Worm (Caenorhabditis elegans) whole organism, late embryonic: ENCODE data around the gene ger-1.
A peak's percentile ranks its signal among the peaks of the same experiment; 100 is the strongest.

ENCODE experiments used
- C38D4.7 ChIP-seq: fragments of 200-800 bp; sonication (Bioruptor generic); optimal IDR thresholded peaks from 2 replicates; lab custom pipeline; 2018; ENCODE audit warnings: mild to moderate bottlenecking, missing genetic modification characterization, moderate library complexity, missing compliant biosample characterization
- F13H6.1 ChIP-seq: sonication (generic microtip); optimal IDR thresholded peaks from 2 replicates; lab custom pipeline; 2016; ENCODE audit warnings: missing genetic modification characterization, missing compliant biosample characterization
- K02D7.2 ChIP-seq: sonication (generic microtip); optimal IDR thresholded peaks from 2 replicates; lab custom pipeline; 2017; ENCODE audit warnings: mild to moderate bottlenecking, missing genetic modification characterization, missing compliant biosample characterization
- T23F11.4 ChIP-seq: fragments of 200-800 bp; sonication (Bioruptor generic); optimal IDR thresholded peaks from 2 replicates; lab custom pipeline; 2018; ENCODE audit warnings: mild to moderate bottlenecking, missing genetic modification characterization, missing compliant biosample characterization
- Y22D7AL.16 ChIP-seq: sonication (generic microtip); optimal IDR thresholded peaks from 2 replicates; lab custom pipeline; 2016; ENCODE audit warnings: missing genetic modification characterization, missing compliant biosample characterization
- ahr-1 ChIP-seq: sonication (generic microtip); optimal IDR thresholded peaks from 2 replicates; lab custom pipeline; 2016; ENCODE audit warnings: missing genetic modification characterization, missing compliant biosample characterization
- ama-1 ChIP-seq: fragments of 150-350 bp; optimal IDR thresholded peaks from 2 replicates; lab custom pipeline; 2014
- ceh-14 ChIP-seq: sonication (generic microtip); optimal IDR thresholded peaks from 2 replicates; lab custom pipeline; 2016; ENCODE audit warnings: missing genotype, missing genetic modification characterization, missing compliant biosample characterization
- ceh-18 ChIP-seq: sonication (generic microtip); optimal IDR thresholded peaks from 2 replicates; lab custom pipeline; 2016; ENCODE audit warnings: missing genetic modification characterization, missing compliant biosample characterization
- ceh-19 ChIP-seq: fragments of 200-800 bp; sonication (Bioruptor generic); optimal IDR thresholded peaks from 2 replicates; lab custom pipeline; 2018; ENCODE audit warnings: mild to moderate bottlenecking, missing genetic modification characterization, missing compliant biosample characterization
- ceh-2 ChIP-seq: sonication (generic microtip); optimal IDR thresholded peaks from 2 replicates; lab custom pipeline; 2016; ENCODE audit warnings: missing genotype, missing genetic modification characterization, missing compliant biosample characterization
- ceh-24 ChIP-seq: sonication (generic microtip); optimal IDR thresholded peaks from 2 replicates; lab custom pipeline; 2016; ENCODE audit warnings: mild to moderate bottlenecking, missing genetic modification characterization, missing compliant biosample characterization
- ceh-30 ChIP-seq: fragments of 150-350 bp; optimal IDR thresholded peaks from 2 replicates; lab custom pipeline; 2014; ENCODE audit warnings: missing biosample characterization, missing genetic modification characterization
- ceh-31 ChIP-seq: sonication (generic microtip); optimal IDR thresholded peaks from 2 replicates; lab custom pipeline; 2016; ENCODE audit warnings: missing genetic modification characterization, missing compliant biosample characterization
- ceh-34 ChIP-seq: sonication (generic microtip); optimal IDR thresholded peaks from 2 replicates; lab custom pipeline; 2016; ENCODE audit warnings: mild to moderate bottlenecking, missing genetic modification characterization, missing compliant biosample characterization
- ceh-6 ChIP-seq: fragments of 200-800 bp; sonication (Bioruptor generic); optimal IDR thresholded peaks from 2 replicates; lab custom pipeline; 2018; ENCODE audit warnings: mild to moderate bottlenecking, missing genetic modification characterization, missing compliant biosample characterization
- ceh-9 ChIP-seq: sonication (generic microtip); optimal IDR thresholded peaks from 2 replicates; lab custom pipeline; 2016; ENCODE audit warnings: mild to moderate bottlenecking, missing genetic modification characterization, inconsistent platforms, missing compliant biosample characterization
- dmd-4 ChIP-seq: sonication (generic microtip); optimal IDR thresholded peaks from 2 replicates; lab custom pipeline; 2016; ENCODE audit warnings: borderline replicate concordance, missing genetic modification characterization, missing compliant biosample characterization
- elt-2 ChIP-seq: sonication (generic microtip); optimal IDR thresholded peaks from 2 replicates; lab custom pipeline; 2016; ENCODE audit warnings: missing genetic modification reagents, missing genetic modification characterization, missing compliant biosample characterization
- ets-4 ChIP-seq: sonication (generic microtip); optimal IDR thresholded peaks from 2 replicates; lab custom pipeline; 2016; ENCODE audit warnings: missing genetic modification characterization, missing compliant biosample characterization
- eyg-1 ChIP-seq: sonication (generic microtip); optimal IDR thresholded peaks from 2 replicates; lab custom pipeline; 2016; ENCODE audit warnings: missing genotype, missing genetic modification characterization, missing compliant biosample characterization
- fkh-6 ChIP-seq: sonication (generic microtip); optimal IDR thresholded peaks from 2 replicates; lab custom pipeline; 2016; ENCODE audit warnings: missing genetic modification characterization, missing compliant biosample characterization
- gmeb-2 ChIP-seq: sonication (generic microtip); optimal IDR thresholded peaks from 2 replicates; lab custom pipeline; 2016; ENCODE audit warnings: missing genetic modification characterization, inconsistent platforms, missing compliant biosample characterization
- hlh-13 ChIP-seq: fragments of 200-800 bp; sonication (Bioruptor generic); optimal IDR thresholded peaks from 2 replicates; lab custom pipeline; 2018; ENCODE audit warnings: mild to moderate bottlenecking, missing genetic modification characterization, missing compliant biosample characterization
- hlh-15 ChIP-seq: sonication (generic microtip); optimal IDR thresholded peaks from 2 replicates; lab custom pipeline; 2016; ENCODE audit warnings: missing genetic modification characterization, missing compliant biosample characterization
- hlh-30 ChIP-seq: sonication (generic microtip); optimal IDR thresholded peaks from 2 replicates; lab custom pipeline; 2017; ENCODE audit warnings: antibody characterized with exemption, missing genetic modification characterization, missing compliant biosample characterization; ENCODE audit not compliant: insufficient read depth
- hlh-6 ChIP-seq: sonication (generic microtip); optimal IDR thresholded peaks from 2 replicates; lab custom pipeline; 2016; ENCODE audit warnings: missing genotype, missing genetic modification characterization, missing compliant biosample characterization
- hlh-8 ChIP-seq: sonication (generic microtip); optimal IDR thresholded peaks from 2 replicates; lab custom pipeline; 2016; ENCODE audit warnings: missing genotype, missing genetic modification characterization, missing compliant biosample characterization
- madf-2 ChIP-seq: sonication (generic microtip); optimal IDR thresholded peaks from 2 replicates; lab custom pipeline; 2017; ENCODE audit warnings: missing genetic modification characterization, missing compliant biosample characterization
- mec-3 ChIP-seq: sonication (generic microtip); optimal IDR thresholded peaks from 2 replicates; lab custom pipeline; 2016; ENCODE audit warnings: borderline replicate concordance, missing genetic modification characterization, missing compliant biosample characterization
- nfya-1 ChIP-seq: sonication (generic microtip); optimal IDR thresholded peaks from 2 replicates; lab custom pipeline; 2017; ENCODE audit warnings: missing genetic modification characterization, mild to moderate bottlenecking, missing compliant biosample characterization, antibody characterized with exemption, moderate library complexity
- nhr-11 ChIP-seq: fragments of 150-350 bp; optimal IDR thresholded peaks from 2 replicates; lab custom pipeline; 2014; ENCODE audit warnings: missing biosample characterization, missing genetic modification characterization
- nhr-232 ChIP-seq: sonication (generic microtip); optimal IDR thresholded peaks from 2 replicates; lab custom pipeline; 2016; ENCODE audit warnings: missing genetic modification characterization, missing compliant biosample characterization
- odd-2 ChIP-seq: sonication (generic microtip); optimal IDR thresholded peaks from 2 replicates; lab custom pipeline; 2017; ENCODE audit warnings: antibody characterized with exemption, mild to moderate bottlenecking, missing genetic modification characterization, missing compliant biosample characterization
- pag-3 ChIP-seq: sonication (generic microtip); optimal IDR thresholded peaks from 2 replicates; lab custom pipeline; 2016; ENCODE audit warnings: missing compliant biosample characterization, missing genetic modification characterization, borderline replicate concordance
- pros-1 ChIP-seq: fragments of 150-350 bp; optimal IDR thresholded peaks from 2 replicates; lab custom pipeline; 2014; ENCODE audit warnings: missing biosample characterization, missing genetic modification reagents, missing genetic modification characterization
- ref-2 ChIP-seq: sonication (generic microtip); optimal IDR thresholded peaks from 2 replicates; lab custom pipeline; 2016; ENCODE audit warnings: missing genetic modification characterization, missing compliant biosample characterization
- syd-9 ChIP-seq: sonication (generic microtip); optimal IDR thresholded peaks from 2 replicates; lab custom pipeline; 2016; ENCODE audit warnings: mild to moderate bottlenecking, missing genetic modification characterization, moderate library complexity, missing compliant biosample characterization
- unc-3 ChIP-seq, 2 experiments: fragments of 200-800 bp in 1 of 2; sonication (Bioruptor generic) in 1 of 2; sonication (generic microtip) in 1 of 2; conservative IDR thresholded peaks in 1 of 2; optimal IDR thresholded peaks in 1 of 2; 2 replicates each; pipeline versions ENCODE4 v1.3.6 to Lab custom; 2016 to 2022; ENCODE audit warnings: missing compliant biosample characterization in 2 of 2, missing genetic modification characterization in 2 of 2, missing genetic modification reagents in 1 of 2
- unc-42 ChIP-seq: sonication (generic microtip); optimal IDR thresholded peaks from 2 replicates; lab custom pipeline; 2016; ENCODE audit warnings: missing genotype, missing genetic modification characterization, missing compliant biosample characterization
- unc-55 ChIP-seq: sonication (generic microtip); optimal IDR thresholded peaks from 2 replicates; lab custom pipeline; 2017; ENCODE audit warnings: missing biosample characterization, missing genetic modification reagents, missing genetic modification characterization
- zip-5 ChIP-seq: sonication (generic microtip); optimal IDR thresholded peaks from 2 replicates; lab custom pipeline; 2016; ENCODE audit warnings: missing genetic modification characterization, missing compliant biosample characterization
- ztf-16 ChIP-seq: sonication (generic microtip); optimal IDR thresholded peaks from 2 replicates; lab custom pipeline; 2017; ENCODE audit warnings: missing genetic modification characterization, missing compliant biosample characterization

The ger-1 gene

ce11 chrIII:7030044-7030804 lies 37.1 kb downstream of the ger-1 start (continued):
- TF ChIP-seq odd-2 (tag; lab: Kevin White, UChicago) = no peak
- no peak for TF ChIP-seq ceh-31 (tag; lab: Kevin White, UChicago)
- peak; percentile 17 for TF ChIP-seq ahr-1 (tag; lab: Kevin White, UChicago)
- TF ChIP-seq pag-3 (tag; lab: Kevin White, UChicago) = no peak
- peak; percentile 38 for TF ChIP-seq nfya-1 (tag; lab: Kevin White, UChicago)
- TF ChIP-seq ceh-24 = no peak
- TF ChIP-seq hlh-13 (GFP tag; lab: Kevin White, UChicago) = no peak
- peak; percentile 24 for TF ChIP-seq ztf-16
- no peak for TF ChIP-seq fkh-6 (tag; lab: Kevin White, UChicago)
- no peak for TF ChIP-seq ceh-14 (tag; lab: Kevin White, UChicago)
- no peak for TF ChIP-seq madf-2 (tag; lab: Kevin White, UChicago)
- peak; percentile 75 for TF ChIP-seq hlh-6 (tag; lab: Kevin White, UChicago)
- TF ChIP-seq ref-2 (tag; lab: Kevin White, UChicago) = peak; percentile 12
- no peak for TF ChIP-seq dmd-4 (tag; lab: Kevin White, UChicago)
- peak; percentile 8 for TF ChIP-seq elt-2 (tag; lab: Kevin White, UChicago)
- peak; percentile 12 for TF ChIP-seq ceh-18
- no peak for TF ChIP-seq ceh-30 (tag; lab: Kevin White, UChicago)
- TF ChIP-seq K02D7.2 (tag; lab: Kevin White, UChicago) = no peak
- TF ChIP-seq mec-3 (tag; lab: Kevin White, UChicago) = no peak
- TF ChIP-seq hlh-8 (tag; lab: Kevin White, UChicago) = no peak
- TF ChIP-seq hlh-30 = no peak
- peak; percentile 35 for TF ChIP-seq nhr-232 (tag; lab: Kevin White, UChicago)
- peak; percentile 3 for TF ChIP-seq hlh-15 (tag; lab: Kevin White, UChicago)
- TF ChIP-seq T23F11.4 (GFP tag; lab: Kevin White, UChicago) = no peak
- no peak for TF ChIP-seq ceh-2 (tag; lab: Kevin White, UChicago)
- no peak for TF ChIP-seq unc-3 (GFP tag; conservative IDR thresholded peaks at IDR 0.05; lab: Robert Waterston, UW)
- peak; percentile 9 for TF ChIP-seq unc-3 (tag; optimal IDR thresholded peaks at IDR 0.05; lab: Kevin White, UChicago)
- TF ChIP-seq Y22D7AL.16 (tag; lab: Kevin White, UChicago) = peak; percentile 23
- no peak for TF ChIP-seq ceh-9 (tag; lab: Kevin White, UChicago)
- TF ChIP-seq unc-42 (tag; lab: Kevin White, UChicago) = no peak
- no peak for TF ChIP-seq unc-55
- TF ChIP-seq ceh-34 = no peak
- TF ChIP-seq syd-9 (tag; lab: Kevin White, UChicago) = peak; percentile 25
- no peak for TF ChIP-seq nhr-11 (tag; lab: Kevin White, UChicago)
- TF ChIP-seq C38D4.7 (GFP tag; lab: Kevin White, UChicago) = peak; percentile 49
- TF ChIP-seq ceh-19 = no peak
- TF ChIP-seq pros-1 = no peak
- no peak for TF ChIP-seq ama-1 (lab: Kevin White, UChicago)
- no peak for TF ChIP-seq ets-4
- peak; percentile 10 for TF ChIP-seq F13H6.1 (tag; lab: Kevin White, UChicago)
- peak; percentile 55 for TF ChIP-seq ceh-6 (GFP tag; lab: Kevin White, UChicago)
- no peak for TF ChIP-seq eyg-1 (tag; lab: Kevin White, UChicago)
- no peak for TF ChIP-seq zip-5
- peak; percentile 50 for TF ChIP-seq gmeb-2 (tag; lab: Kevin White, UChicago)
